Fruit fly (Drosophila melanogaster) whole organism, prepupa: Measurements from ENCODE around the gene Gdh.

ENCODE experiments used
- Blimp-1 ChIP-seq: fragments of 200-800 bp; sonication (Bioruptor generic); optimal IDR thresholded peaks from 3 replicates; lab custom pipeline; 2017; ENCODE audit warnings: missing biosample characterization, missing genetic modification characterization, mild to moderate bottlenecking, moderate library complexity, missing genetic modification reagents
- CG10669 ChIP-seq: fragments of 200-800 bp; sonication (Bioruptor generic); optimal IDR thresholded peaks from 3 replicates; lab custom pipeline; 2018; ENCODE audit warnings: missing biosample characterization, mild to moderate bottlenecking, missing genetic modification characterization, moderate library complexity
- CG11762 ChIP-seq: fragments of 200-800 bp; sonication (Bioruptor generic); optimal IDR thresholded peaks from 3 replicates; lab custom pipeline; 2016; ENCODE audit warnings: missing biosample characterization, missing genetic modification characterization; ENCODE audit not compliant: insufficient read depth
- CG11902 ChIP-seq: fragments of 200-800 bp; sonication (Bioruptor generic); optimal IDR thresholded peaks from 3 replicates; lab custom pipeline; 2016; ENCODE audit warnings: missing biosample characterization, missing genetic modification characterization
- CG15336 ChIP-seq: fragments of 200-800 bp; sonication (Bioruptor generic); IDR thresholded peaks from 2 replicates; pipeline ENCODE4 v1.3.6; 2022; ENCODE audit warnings: missing biosample characterization, missing genetic modification characterization
- CG1621 ChIP-seq: fragments of 200-800 bp; sonication (Bioruptor generic); optimal IDR thresholded peaks from 3 replicates; lab custom pipeline; 2018; ENCODE audit warnings: missing biosample characterization, mild to moderate bottlenecking, missing genetic modification characterization
- CG16779 ChIP-seq: fragments of 200-800 bp; sonication (Bioruptor generic); optimal IDR thresholded peaks from 3 replicates; lab custom pipeline; 2017; ENCODE audit warnings: missing biosample characterization, mild to moderate bottlenecking, missing genetic modification characterization
- CG31627 ChIP-seq: fragments of 200-800 bp; sonication (Bioruptor generic); optimal IDR thresholded peaks from 3 replicates; lab custom pipeline; 2016; ENCODE audit warnings: missing biosample characterization, missing genetic modification characterization
- CG32006 ChIP-seq: fragments of 200-800 bp; sonication (Bioruptor generic); optimal IDR thresholded peaks from 3 replicates; lab custom pipeline; 2017; ENCODE audit warnings: missing biosample characterization, mild to moderate bottlenecking, missing genetic modification characterization
- CG34406 ChIP-seq: fragments of 200-800 bp; sonication (Bioruptor generic); optimal IDR thresholded peaks from 3 replicates; lab custom pipeline; 2016; ENCODE audit warnings: missing biosample characterization, missing genetic modification characterization
- CG3919 ChIP-seq: fragments of 200-800 bp; sonication (Bioruptor generic); optimal IDR thresholded peaks from 3 replicates; lab custom pipeline; 2016; ENCODE audit warnings: missing biosample characterization, missing genetic modification characterization
- CG6276 ChIP-seq: fragments of 200-800 bp; sonication (Bioruptor generic); optimal IDR thresholded peaks from 2 replicates; lab custom pipeline; 2017; ENCODE audit warnings: missing biosample characterization, mild to moderate bottlenecking, missing genetic modification characterization
- CG6792 ChIP-seq: fragments of 200-800 bp; sonication (Bioruptor generic); optimal IDR thresholded peaks from 3 replicates; lab custom pipeline; 2016; ENCODE audit warnings: missing biosample characterization, missing genetic modification characterization
- CG6808 ChIP-seq: fragments of 200-800 bp; sonication (Bioruptor generic); optimal IDR thresholded peaks from 3 replicates; lab custom pipeline; 2017; ENCODE audit warnings: missing biosample characterization, missing genetic modification characterization, mild to moderate bottlenecking, moderate library complexity, missing genetic modification reagents
- CG6854 ChIP-seq: fragments of 200-800 bp; sonication (Bioruptor generic); optimal IDR thresholded peaks from 2 replicates; lab custom pipeline; 2017; ENCODE audit warnings: missing biosample characterization, mild to moderate bottlenecking, missing genetic modification characterization
- CG7368 ChIP-seq: fragments of 200-800 bp; sonication (Bioruptor generic); optimal IDR thresholded peaks from 3 replicates; lab custom pipeline; 2016; ENCODE audit warnings: missing biosample characterization, missing genetic modification characterization
- CG8119 ChIP-seq: fragments of 200-800 bp; sonication (Bioruptor generic); IDR thresholded peaks from 3 replicates; pipeline ENCODE4 v1.3.6; 2022; ENCODE audit warnings: missing biosample characterization, missing genetic modification characterization
- CG8319 ChIP-seq: fragments of 200-800 bp; sonication (Bioruptor generic); optimal IDR thresholded peaks from 3 replicates; lab custom pipeline; 2016; ENCODE audit warnings: missing biosample characterization, missing genetic modification characterization
- CG8632 ChIP-seq: fragments of 200-800 bp; sonication (Bioruptor generic); optimal IDR thresholded peaks from 3 replicates; lab custom pipeline; 2016; ENCODE audit warnings: missing biosample characterization, missing genetic modification characterization
- Eip78C ChIP-seq: fragments of 200-800 bp; sonication (Bioruptor generic); peaks from one replicate; lab custom pipeline; 2016; ENCODE audit warnings: missing biosample characterization, missing genetic modification characterization
- Ets21C ChIP-seq: fragments of 200-800 bp; sonication (Bioruptor generic); optimal IDR thresholded peaks from 3 replicates; lab custom pipeline; 2016; ENCODE audit warnings: missing biosample characterization, missing genetic modification characterization
- Ets96B ChIP-seq: fragments of 200-800 bp; optimal IDR thresholded peaks from 2 replicates; lab custom pipeline; 2019; ENCODE audit warnings: missing biosample characterization, mild to moderate bottlenecking, missing genetic modification characterization, moderate library complexity
- Gug ChIP-seq: fragments of 200-800 bp; sonication (Bioruptor generic); IDR thresholded peaks from 2 replicates; pipeline ENCODE4 v1.3.6; 2022; ENCODE audit warnings: missing biosample characterization, missing genetic modification characterization
- Hr38 ChIP-seq: sonication (Bioruptor generic); optimal IDR thresholded peaks from 2 replicates; lab custom pipeline; 2016; ENCODE audit warnings: missing biosample characterization, missing genetic modification characterization
- Hr39 ChIP-seq: fragments of 200-800 bp; sonication (Bioruptor generic); optimal IDR thresholded peaks from 2 replicates; lab custom pipeline; 2016; ENCODE audit warnings: missing biosample characterization, missing genetic modification characterization
- Hr4 ChIP-seq: fragments of 200-800 bp; sonication (Bioruptor generic); optimal IDR thresholded peaks from 3 replicates; lab custom pipeline; 2016; ENCODE audit warnings: missing biosample characterization, missing genetic modification characterization
- Smox ChIP-seq: fragments of 200-800 bp; sonication (Bioruptor generic); optimal IDR thresholded peaks from 3 replicates; lab custom pipeline; 2016; ENCODE audit warnings: missing biosample characterization, missing genetic modification characterization
- Sox102F ChIP-seq: fragments of 200-800 bp; sonication (Bioruptor generic); optimal IDR thresholded peaks from 2 replicates; lab custom pipeline; 2016; ENCODE audit warnings: missing biosample characterization, mild to moderate bottlenecking, missing genetic modification characterization
- Sox14 ChIP-seq: fragments of 200-800 bp; sonication (Bioruptor generic); optimal IDR thresholded peaks from 3 replicates; lab custom pipeline; 2016; ENCODE audit warnings: missing biosample characterization, missing genetic modification characterization
- Sox15 ChIP-seq: fragments of 200-800 bp; sonication (Bioruptor generic); optimal IDR thresholded peaks from 3 replicates; lab custom pipeline; 2016; ENCODE audit warnings: missing biosample characterization, missing genetic modification characterization
- achi ChIP-seq: fragments of 200-800 bp; sonication (Bioruptor generic); optimal IDR thresholded peaks from 3 replicates; lab custom pipeline; 2016; ENCODE audit warnings: missing biosample characterization, missing genetic modification characterization
- cyc ChIP-seq: fragments of 200-800 bp; sonication (Bioruptor generic); optimal IDR thresholded peaks from 3 replicates; lab custom pipeline; 2016; ENCODE audit warnings: missing biosample characterization, missing genetic modification characterization
- eg ChIP-seq: fragments of 200-800 bp; sonication (Bioruptor generic); IDR thresholded peaks from 3 replicates; pipeline ENCODE4 v1.3.6; 2022; ENCODE audit warnings: missing biosample characterization, missing genetic modification characterization
- esn ChIP-seq: fragments of 200-800 bp; sonication (Bioruptor generic); optimal IDR thresholded peaks from 2 replicates; lab custom pipeline; 2016; ENCODE audit warnings: missing biosample characterization, mild to moderate bottlenecking, missing genetic modification characterization, moderate library complexity
- fd59A ChIP-seq: fragments of 200-800 bp; sonication (Bioruptor generic); optimal IDR thresholded peaks from 2 replicates; lab custom pipeline; 2017; ENCODE audit warnings: missing biosample characterization, mild to moderate bottlenecking, missing genetic modification characterization, missing genetic modification reagents
- fkh ChIP-seq: fragments of 200-800 bp; sonication (Bioruptor generic); optimal IDR thresholded peaks from 3 replicates; lab custom pipeline; 2017; ENCODE audit warnings: missing biosample characterization, mild to moderate bottlenecking, missing genetic modification characterization, moderate library complexity
- lz ChIP-seq: fragments of 200-800 bp; sonication (Bioruptor generic); optimal IDR thresholded peaks from 3 replicates; lab custom pipeline; 2016; ENCODE audit warnings: missing biosample characterization, missing genetic modification characterization
- net ChIP-seq: fragments of 200-800 bp; sonication (Bioruptor generic); optimal IDR thresholded peaks from 3 replicates; lab custom pipeline; 2016; ENCODE audit warnings: missing biosample characterization, missing genetic modification characterization
- pdm3 ChIP-seq: fragments of 200-800 bp; sonication (Bioruptor generic); optimal IDR thresholded peaks from 3 replicates; lab custom pipeline; 2016; ENCODE audit warnings: missing biosample characterization, missing genetic modification characterization
- salr ChIP-seq, 2 experiments: fragments of 200-800 bp; sonication (Bioruptor generic); optimal IDR thresholded peaks; 3 replicates each; lab custom pipeline; 2016 to 2018; ENCODE audit warnings: missing biosample characterization in 2 of 2, missing genetic modification characterization in 2 of 2, mild to moderate bottlenecking in 1 of 2
- ss ChIP-seq, 2 experiments: fragments of 200-800 bp; sonication (Bioruptor generic); optimal IDR thresholded peaks; 2 replicates in 1 of 2; 3 replicates in 1 of 2; lab custom pipeline; 2017 to 2018; ENCODE audit warnings: mild to moderate bottlenecking in 2 of 2, missing biosample characterization in 2 of 2, missing genetic modification characterization in 2 of 2, moderate library complexity in 1 of 2
- svp ChIP-seq: fragments of 200-800 bp; sonication (Bioruptor generic); peaks from one replicate; lab custom pipeline; 2016; ENCODE audit warnings: missing biosample characterization, missing genetic modification characterization
- topi ChIP-seq: fragments of 200-800 bp; sonication (Bioruptor generic); optimal IDR thresholded peaks from 3 replicates; lab custom pipeline; 2016; ENCODE audit warnings: missing biosample characterization, missing genetic modification characterization
- vri ChIP-seq: fragments of 200-800 bp; sonication (Bioruptor generic); optimal IDR thresholded peaks from 3 replicates; lab custom pipeline; 2016; ENCODE audit warnings: missing biosample characterization, mild to moderate bottlenecking, missing genetic modification characterization

Gdh gene

DNA sequence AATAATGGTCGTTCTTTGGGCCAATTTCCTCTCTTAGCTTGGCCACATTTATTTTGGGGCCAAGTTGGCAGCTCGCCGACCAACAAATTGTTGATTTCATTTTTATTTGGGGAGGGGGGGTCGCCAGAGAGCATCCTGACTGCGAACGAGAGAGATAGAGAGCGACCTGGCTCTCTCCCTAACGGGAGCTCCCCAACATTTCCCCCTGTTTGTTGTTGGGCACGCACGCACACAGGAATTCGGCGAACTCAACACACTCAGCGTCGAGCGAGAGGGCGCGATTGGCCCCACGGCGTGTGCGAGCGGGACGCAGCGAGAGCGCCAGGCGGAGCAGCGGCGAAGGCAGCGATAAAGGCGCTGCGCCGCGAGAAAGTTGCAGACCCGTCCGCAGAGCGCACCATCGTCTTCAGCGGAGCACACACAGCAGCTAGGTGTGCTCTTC, 19.9 kb upstream of the Gdh start, which contains the start of gene CG31140 (continued):
- no peak for TF ChIP-seq salr (GFP tag; optimal IDR thresholded peaks at IDR 0.05; lab: Kevin White, UChicago)
- no peak for TF ChIP-seq lz
- TF ChIP-seq CG34406: no peak
- TF ChIP-seq CG11762 (GFP tag; lab: Kevin White, UChicago): no peak
- TF ChIP-seq Ets96B (tag; lab: Kevin White, UChicago): peak; percentile 27
- no peak for TF ChIP-seq fd59A (GFP tag; lab: Kevin White, UChicago)
- peak; percentile 23 for TF ChIP-seq Sox102F (GFP tag; lab: Kevin White, UChicago)
- TF ChIP-seq CG1621 (tag; lab: Kevin White, UChicago): peak; percentile 48
- peak; percentile 46 for TF ChIP-seq net
- TF ChIP-seq CG16779 (tag; lab: Kevin White, UChicago): peak; percentile 54
- TF ChIP-seq cyc (GFP tag; lab: Kevin White, UChicago): no peak
- TF ChIP-seq eg (GFP tag; lab: Robert Waterston, UW): peak; percentile 48; the same call in 2 of the 3 replicates
- TF ChIP-seq CG6276: peak; percentile 27
- no peak for TF ChIP-seq Smox
- peak; percentile 47 for TF ChIP-seq CG7368 (GFP tag; lab: Kevin White, UChicago)
- no peak for TF ChIP-seq Sox14 (GFP tag; lab: Kevin White, UChicago)
- no peak for TF ChIP-seq CG10669 (GFP tag; lab: Kevin White, UChicago)
- TF ChIP-seq Hr38 (GFP tag; lab: Kevin White, UChicago): no peak
- TF ChIP-seq CG15336 (GFP tag; lab: Robert Waterston, UW): peak; percentile 21; the same call in 1 of the 2 replicates
- TF ChIP-seq Gug (GFP tag; lab: Robert Waterston, UW): no peak
- TF ChIP-seq CG8119: peak; percentile 48; the same call in 2 of the 3 replicates
- TF ChIP-seq CG6808: peak; percentile 27
- no peak for TF ChIP-seq fkh (GFP tag; lab: Kevin White, UChicago)
- TF ChIP-seq achi (GFP tag; lab: Kevin White, UChicago): no peak
- peak; percentile 79 for TF ChIP-seq CG6854
- TF ChIP-seq svp: peak; percentile 45
- no peak for TF ChIP-seq topi (GFP tag; lab: Kevin White, UChicago)
- no peak for TF ChIP-seq pdm3 (GFP tag; lab: Kevin White, UChicago)
- peak; percentile 80 for TF ChIP-seq Eip78C (GFP tag; lab: Kevin White, UChicago)
- peak; percentile 25 for TF ChIP-seq esn (GFP tag; lab: Kevin White, UChicago)
- TF ChIP-seq vri (GFP tag; lab: Kevin White, UChicago): no peak
- no peak for TF ChIP-seq CG11902 (GFP tag; lab: Kevin White, UChicago)
- TF ChIP-seq, all 60 proteins: peak for 22

DNA sequence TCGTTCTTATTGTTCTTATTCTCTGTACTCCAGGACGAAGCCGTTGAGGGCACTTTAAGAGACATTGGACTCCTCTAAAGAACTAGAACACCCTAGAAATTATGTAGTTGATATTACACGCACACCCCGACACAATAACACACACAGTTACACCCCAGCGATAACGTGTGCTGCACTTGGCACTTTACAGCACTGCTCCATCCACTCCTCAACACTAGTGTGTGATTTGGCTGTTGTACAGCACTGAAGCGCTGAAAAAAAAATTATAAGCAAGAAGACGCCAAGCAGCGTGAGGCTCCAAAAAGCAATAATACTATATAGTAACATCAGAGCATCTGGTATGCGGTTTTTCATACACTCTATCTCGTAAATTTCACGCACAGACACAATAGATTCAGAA, 18.0 kb upstream of the Gdh start:
- TF ChIP-seq Gug (GFP tag; lab: Robert Waterston, UW) (no peak), Hr4 (GFP tag; lab: Kevin White, UChicago) (no peak), Ets96B (tag; lab: Kevin White, UChicago) (no peak), topi (GFP tag; lab: Kevin White, UChicago) (no peak), ss (GFP tag; optimal IDR thresholded peaks at IDR 0.05; lab: Kevin White, UChicago) (no peak), CG8632 (GFP tag; lab: Kevin White, UChicago) (no peak)

DNA sequence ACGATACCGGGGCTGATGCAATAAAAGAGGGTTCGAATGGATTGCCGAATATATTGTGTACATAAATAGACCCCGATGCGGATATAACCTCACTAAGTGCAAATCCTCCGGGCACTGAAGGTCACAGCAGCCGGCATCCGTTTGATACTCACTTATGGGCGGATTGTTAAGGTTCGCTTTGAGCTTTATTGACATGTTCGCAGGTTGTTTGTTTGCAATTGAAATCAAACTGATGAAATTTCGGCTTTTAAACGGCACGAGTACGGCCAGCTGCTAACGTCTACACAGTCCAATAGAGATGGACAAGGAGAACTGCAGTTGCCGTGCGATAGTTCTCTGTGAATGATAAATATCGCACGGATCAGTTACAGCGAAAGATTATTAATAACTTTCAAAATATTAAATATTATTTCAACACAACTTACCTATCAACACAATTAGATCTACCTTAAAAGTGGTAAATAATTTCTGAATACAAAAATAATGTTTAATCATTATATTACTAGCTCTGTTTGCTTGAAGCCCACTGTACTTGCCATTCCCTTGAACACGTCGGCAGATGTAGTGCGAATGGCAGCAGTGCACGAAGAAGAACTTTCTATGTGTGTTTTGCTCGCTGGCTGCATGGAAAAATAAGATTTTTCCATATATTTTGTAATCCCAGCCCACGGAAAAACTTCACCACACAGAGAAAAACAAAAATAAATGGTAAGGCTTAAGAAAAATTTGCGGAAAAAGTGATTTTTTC, 15.4 kb upstream of the Gdh start, which contains the start of the genes GluProRS and AP-1sigma:
TSS of gene GluProRS (minus strand) at position 301 of the 748 bp plus-strand sequence.
TSS of gene AP-1sigma (plus strand) at position 561 of the 748 bp plus-strand sequence.
- TF ChIP-seq CG6808 (peak; percentile 67), fd59A (GFP tag; lab: Kevin White, UChicago) (peak; percentile 59), CG8319 (peak; percentile 79), CG7368 (GFP tag; lab: Kevin White, UChicago) (peak; percentile 76), svp (peak; percentile 93), eg (GFP tag; lab: Robert Waterston, UW) (peak; percentile 97), CG31627 (GFP tag; lab: Kevin White, UChicago) (peak; percentile 91), net (peak; percentile 82), topi (GFP tag; lab: Kevin White, UChicago) (peak; percentile 87), CG6276 (no peak), CG10669 (GFP tag; lab: Kevin White, UChicago) (peak; percentile 81), Blimp-1 (peak; percentile 60), cyc (GFP tag; lab: Kevin White, UChicago) (peak; percentile 89), CG8632 (GFP tag; lab: Kevin White, UChicago) (peak; percentile 63), CG32006 (GFP tag; lab: Kevin White, UChicago) (peak; percentile 85), CG6792 (GFP tag; lab: Kevin White, UChicago) (peak; percentile 83), Eip78C (GFP tag; lab: Kevin White, UChicago) (peak; percentile 95), Hr39 (GFP tag; lab: Kevin White, UChicago) (peak; percentile 89), Ets21C (peak; percentile 87), Sox15 (GFP tag; lab: Kevin White, UChicago) (peak; percentile 81), lz (peak; percentile 92), pdm3 (GFP tag; lab: Kevin White, UChicago) (peak; percentile 90), CG1621 (tag; lab: Kevin White, UChicago) (peak; percentile 66), CG8119 (peak; percentile 90), CG3919 (GFP tag; lab: Kevin White, UChicago) (peak; percentile 87)
